Worm (Caenorhabditis elegans) whole organism, mixed stage, embryonic: ENCODE data around the gene C18A3.10.

Experiments used
- ceh-43 ChIP-seq: fragments of 200-800 bp; sonication (Bioruptor generic); optimal IDR thresholded peaks from 2 replicates; lab custom pipeline; 2018; ENCODE audit warnings: mild to moderate bottlenecking, missing genetic modification characterization, moderate library complexity, missing compliant biosample characterization
- elt-3 ChIP-seq: fragments of 150-350 bp; optimal IDR thresholded peaks from 2 replicates; lab custom pipeline; 2014; ENCODE audit warnings: missing biosample characterization, missing genetic modification characterization
- ham-2 ChIP-seq: fragments of 200-800 bp; sonication (Bioruptor generic); optimal IDR thresholded peaks from 2 replicates; lab custom pipeline; 2018; ENCODE audit warnings: mild to moderate bottlenecking, missing genetic modification characterization, missing compliant biosample characterization
- lsy-2 ChIP-seq: fragments of 150-350 bp; optimal IDR thresholded peaks from 2 replicates; lab custom pipeline; 2014; ENCODE audit warnings: missing biosample characterization, missing genetic modification characterization
- mab-5 ChIP-seq: fragments of 150-350 bp; optimal IDR thresholded peaks from 2 replicates; lab custom pipeline; 2014; ENCODE audit warnings: missing biosample characterization, missing genetic modification characterization
- mep-1 ChIP-seq: fragments of 150-350 bp; optimal IDR thresholded peaks from 2 replicates; lab custom pipeline; 2017; ENCODE audit warnings: missing biosample characterization, missing genetic modification reagents, missing genetic modification characterization, inconsistent platforms
- pha-4 ChIP-seq: fragments of 150-350 bp; optimal IDR thresholded peaks from 2 replicates; lab custom pipeline; 2018; ENCODE audit warnings: missing biosample characterization, missing genetic modification reagents, missing genetic modification characterization
- unc-39 ChIP-seq: fragments of 150-350 bp; optimal IDR thresholded peaks from 2 replicates; lab custom pipeline; 2014; ENCODE audit warnings: missing biosample characterization, missing genetic modification characterization
- unc-62 ChIP-seq: fragments of 150-350 bp; optimal IDR thresholded peaks from 2 replicates; lab custom pipeline; 2014; ENCODE audit warnings: missing biosample characterization, missing genetic modification reagents, missing genetic modification characterization
- zip-8 ChIP-seq: fragments of 150-350 bp; optimal IDR thresholded peaks from 2 replicates; lab custom pipeline; 2014; ENCODE audit warnings: missing biosample characterization, missing genetic modification characterization
- ztf-11 ChIP-seq: fragments of 150-350 bp; optimal IDR thresholded peaks from 2 replicates; lab custom pipeline; 2014; ENCODE audit warnings: missing biosample characterization, missing genetic modification characterization

DNA sequence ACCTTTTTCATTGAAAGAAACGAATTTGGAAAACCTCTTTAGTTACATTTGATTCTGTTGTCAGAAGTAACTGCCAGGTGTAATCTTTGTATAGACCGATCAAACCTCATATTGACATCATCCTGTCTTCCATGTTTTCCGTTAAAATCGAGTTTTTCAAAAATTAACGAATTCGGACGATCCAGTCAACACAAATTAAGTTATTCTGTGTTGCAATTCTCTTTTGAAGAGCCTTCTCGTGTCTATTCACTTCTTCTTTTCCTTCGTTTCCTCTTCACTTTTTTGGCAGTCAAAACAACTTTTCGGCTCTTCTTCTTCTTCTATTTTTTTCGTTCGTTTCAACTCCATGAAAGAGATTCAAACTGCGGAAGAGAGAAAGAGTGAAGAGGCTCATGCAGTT lies 7.5 kb downstream of the C18A3.10 start:
- no peak for TF ChIP-seq unc-62 (GFP tag; lab: Kevin White, UChicago)
- TF ChIP-seq ztf-11 (tag; lab: Kevin White, UChicago) = no peak
- no peak for TF ChIP-seq lsy-2 (tag; lab: Kevin White, UChicago)
- no peak for TF ChIP-seq ham-2
- TF ChIP-seq zip-8 = no peak
- TF ChIP-seq unc-39 (tag; lab: Kevin White, UChicago) = no peak
- no peak for TF ChIP-seq mab-5 (tag; lab: Kevin White, UChicago)
- TF ChIP-seq ceh-43 (GFP tag; lab: Kevin White, UChicago) = no peak
- no peak for TF ChIP-seq pha-4
- no peak for TF ChIP-seq mep-1 (tag; lab: Kevin White, UChicago)
- TF ChIP-seq elt-3 (tag; lab: Kevin White, UChicago) = no peak
